Worm (Caenorhabditis elegans) whole organism, late embryonic: ENCODE data around the gene K02E2.6.

Experiments
- ceh-9 ChIP-seq: sonication (generic microtip); optimal IDR thresholded peaks from 2 replicates; lab custom pipeline; 2016; ENCODE audit warnings: mild to moderate bottlenecking, missing genetic modification characterization, inconsistent platforms, missing compliant biosample characterization
- hlh-13 ChIP-seq: fragments of 200-800 bp; sonication (Bioruptor generic); optimal IDR thresholded peaks from 2 replicates; lab custom pipeline; 2018; ENCODE audit warnings: mild to moderate bottlenecking, missing genetic modification characterization, missing compliant biosample characterization
- madf-2 ChIP-seq: sonication (generic microtip); optimal IDR thresholded peaks from 2 replicates; lab custom pipeline; 2017; ENCODE audit warnings: missing genetic modification characterization, missing compliant biosample characterization

DNA sequence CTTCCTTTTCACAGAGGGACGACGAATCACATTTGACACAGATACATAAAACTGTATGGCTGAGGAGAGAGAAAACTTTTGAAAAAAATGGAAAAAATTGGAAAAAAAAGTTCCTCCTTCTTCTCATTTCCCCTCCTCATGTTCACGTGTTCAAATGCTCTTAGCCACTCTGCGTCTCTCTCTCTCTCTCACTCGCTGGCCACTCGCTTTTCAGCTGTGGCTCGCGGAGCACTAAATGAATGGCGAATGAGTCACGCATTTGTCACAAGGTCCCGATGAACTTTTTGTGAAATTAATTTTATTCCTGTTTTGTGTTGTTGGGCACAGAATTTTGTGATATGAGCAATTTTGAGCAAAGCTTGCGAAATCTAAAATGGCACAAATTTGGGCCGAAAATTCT, 37.4 kb downstream of the K02E2.6 start:
- TF ChIP-seq madf-2 (tag; lab: Kevin White, UChicago) = no peak
- TF ChIP-seq ceh-9 = no peak
- no peak for TF ChIP-seq hlh-13 (GFP tag; lab: Kevin White, UChicago)
